Worm (Caenorhabditis elegans) whole organism, L3 larva: ENCODE measurements around the gene srlf-12.

Experiments used
- R02D3.7 ChIP-seq: fragments of 150-350 bp; optimal IDR thresholded peaks from 2 replicates; lab custom pipeline; 2014; ENCODE audit warnings: missing biosample characterization, missing genetic modification characterization
- ceh-16 ChIP-seq: sonication (generic microtip); optimal IDR thresholded peaks from 2 replicates; lab custom pipeline; 2017; ENCODE audit warnings: missing biosample characterization, missing genetic modification characterization
- ceh-28 ChIP-seq: fragments of 150-350 bp; optimal IDR thresholded peaks from 2 replicates; lab custom pipeline; 2014; ENCODE audit warnings: missing biosample characterization, missing genetic modification reagents, missing genetic modification characterization
- ceh-82 ChIP-seq: fragments of 150-350 bp; optimal IDR thresholded peaks from 2 replicates; lab custom pipeline; 2014; ENCODE audit warnings: missing biosample characterization, missing genetic modification characterization
- ceh-9 ChIP-seq: sonication (generic microtip); optimal IDR thresholded peaks from 2 replicates; lab custom pipeline; 2018; ENCODE audit warnings: missing biosample characterization, missing genetic modification characterization
- daf-12 ChIP-seq: fragments of 150-350 bp; optimal IDR thresholded peaks from 2 replicates; lab custom pipeline; 2014; ENCODE audit warnings: missing biosample characterization, missing genetic modification reagents, missing genetic modification characterization
- egl-5 ChIP-seq: fragments of 150-350 bp; optimal IDR thresholded peaks from 2 replicates; lab custom pipeline; 2017; ENCODE audit warnings: missing biosample characterization, missing genetic modification reagents, missing genetic modification characterization, inconsistent platforms
- elt-1 ChIP-seq: fragments of 150-350 bp; optimal IDR thresholded peaks from 2 replicates; lab custom pipeline; 2014; ENCODE audit warnings: missing biosample characterization, missing genetic modification characterization
- elt-3 ChIP-seq, 3 experiments: fragments of 150-350 bp in 1 of 3; sonication (generic microtip) in 2 of 3; optimal IDR thresholded peaks; 2 replicates in 2 of 3; 4 replicates in 1 of 3; lab custom pipeline; 2014 to 2017; ENCODE audit warnings: missing biosample characterization in 3 of 3, missing genetic modification characterization in 3 of 3
- eor-1 ChIP-seq, 2 experiments: fragments of 150-350 bp; optimal IDR thresholded peaks; 2 replicates each; lab custom pipeline; 2014 to 2018; ENCODE audit warnings: missing biosample characterization in 2 of 2, missing genetic modification characterization in 2 of 2
- fkh-10 ChIP-seq: sonication (generic microtip); optimal IDR thresholded peaks from 2 replicates; lab custom pipeline; 2017; ENCODE audit warnings: missing biosample characterization, missing genetic modification reagents, missing genetic modification characterization
- fkh-2 ChIP-seq: fragments of 150-350 bp; optimal IDR thresholded peaks from 2 replicates; lab custom pipeline; 2014; ENCODE audit warnings: missing biosample characterization, missing genetic modification reagents, missing genetic modification characterization
- hmg-11 ChIP-seq: sonication (generic microtip); optimal IDR thresholded peaks from 2 replicates; lab custom pipeline; 2016; ENCODE audit warnings: missing genetic modification characterization, missing compliant biosample characterization
- jun-1 ChIP-seq: fragments of 150-350 bp; optimal IDR thresholded peaks from 2 replicates; lab custom pipeline; 2014; ENCODE audit warnings: missing biosample characterization, missing genetic modification reagents, missing genetic modification characterization
- lin-15B ChIP-seq: fragments of 150-350 bp; optimal IDR thresholded peaks from 2 replicates; lab custom pipeline; 2014; ENCODE audit warnings: missing biosample characterization, missing genetic modification characterization
- lin-39 ChIP-seq: fragments of 150-350 bp; optimal IDR thresholded peaks from 2 replicates; lab custom pipeline; 2018; ENCODE audit warnings: missing biosample characterization, missing genetic modification reagents, missing genetic modification characterization
- mdl-1 ChIP-seq: fragments of 150-350 bp; optimal IDR thresholded peaks from 2 replicates; lab custom pipeline; 2014; ENCODE audit warnings: missing biosample characterization, missing genetic modification characterization
- mml-1 ChIP-seq: fragments of 150-350 bp; sonication (generic microtip); optimal IDR thresholded peaks from 3 replicates; lab custom pipeline; 2014; ENCODE audit warnings: missing biosample characterization, missing genetic modification characterization
- nfya-1 ChIP-seq: sonication (generic microtip); optimal IDR thresholded peaks from 2 replicates; lab custom pipeline; 2017; ENCODE audit warnings: missing genetic modification characterization, mild to moderate bottlenecking, missing compliant biosample characterization, antibody characterized with exemption, moderate library complexity; ENCODE audit not compliant: insufficient read depth
- nhr-11 ChIP-seq: fragments of 150-350 bp; optimal IDR thresholded peaks from 2 replicates; lab custom pipeline; 2014; ENCODE audit warnings: missing biosample characterization, missing genetic modification characterization
- nhr-12 ChIP-seq: fragments of 150-350 bp; optimal IDR thresholded peaks from 2 replicates; lab custom pipeline; 2014; ENCODE audit warnings: missing biosample characterization, missing genetic modification characterization
- nhr-25 ChIP-seq: sonication (generic microtip); optimal IDR thresholded peaks from 2 replicates; lab custom pipeline; 2017; ENCODE audit warnings: missing biosample characterization, missing genetic modification characterization
- nhr-28 ChIP-seq: fragments of 150-350 bp; optimal IDR thresholded peaks from 2 replicates; lab custom pipeline; 2014; ENCODE audit warnings: missing biosample characterization, missing genetic modification characterization
- nhr-43 ChIP-seq: sonication (generic microtip); optimal IDR thresholded peaks from 2 replicates; lab custom pipeline; 2016; ENCODE audit warnings: mild to moderate bottlenecking, missing genetic modification characterization, missing compliant biosample characterization; ENCODE audit not compliant: poor library complexity, severe bottlenecking
- nhr-76 ChIP-seq: fragments of 150-350 bp; sonication (generic microtip); optimal IDR thresholded peaks from 5 replicates; lab custom pipeline; 2014; ENCODE audit warnings: missing biosample characterization, missing genetic modification characterization
- nhr-77 ChIP-seq: fragments of 150-350 bp; optimal IDR thresholded peaks from 2 replicates; lab custom pipeline; 2014; ENCODE audit warnings: missing biosample characterization, missing genetic modification characterization
- pqm-1 ChIP-seq: fragments of 150-350 bp; optimal IDR thresholded peaks from 2 replicates; lab custom pipeline; 2017; ENCODE audit warnings: missing biosample characterization, missing genetic modification characterization, inconsistent platforms
- sea-2 ChIP-seq: fragments of 150-350 bp; sonication (generic microtip); optimal IDR thresholded peaks from 4 replicates; lab custom pipeline; 2014; ENCODE audit warnings: missing biosample characterization, missing genetic modification reagents, missing genetic modification characterization
- skn-1 ChIP-seq: fragments of 150-350 bp; optimal IDR thresholded peaks from 2 replicates; lab custom pipeline; 2014; ENCODE audit warnings: missing biosample characterization, missing genetic modification characterization
- snpc-4 ChIP-seq: fragments of 150-350 bp; optimal IDR thresholded peaks from 2 replicates; lab custom pipeline; 2014; ENCODE audit warnings: missing biosample characterization, missing genetic modification characterization
- unc-39 ChIP-seq: sonication (generic microtip); optimal IDR thresholded peaks from 4 replicates; lab custom pipeline; 2017; ENCODE audit warnings: missing biosample characterization, missing genetic modification characterization
- unc-62 ChIP-seq: fragments of 150-350 bp; sonication (generic microtip); optimal IDR thresholded peaks from 4 replicates; lab custom pipeline; 2014; ENCODE audit warnings: missing biosample characterization, missing genetic modification reagents, missing genetic modification characterization
- zag-1 ChIP-seq: fragments of 150-350 bp; optimal IDR thresholded peaks from 2 replicates; lab custom pipeline; 2014; ENCODE audit warnings: missing biosample characterization, missing genetic modification characterization
- ztf-4 ChIP-seq: fragments of 150-350 bp; optimal IDR thresholded peaks from 2 replicates; lab custom pipeline; 2014; ENCODE audit warnings: missing biosample characterization, missing genetic modification characterization

srlf-12 gene

DNA sequence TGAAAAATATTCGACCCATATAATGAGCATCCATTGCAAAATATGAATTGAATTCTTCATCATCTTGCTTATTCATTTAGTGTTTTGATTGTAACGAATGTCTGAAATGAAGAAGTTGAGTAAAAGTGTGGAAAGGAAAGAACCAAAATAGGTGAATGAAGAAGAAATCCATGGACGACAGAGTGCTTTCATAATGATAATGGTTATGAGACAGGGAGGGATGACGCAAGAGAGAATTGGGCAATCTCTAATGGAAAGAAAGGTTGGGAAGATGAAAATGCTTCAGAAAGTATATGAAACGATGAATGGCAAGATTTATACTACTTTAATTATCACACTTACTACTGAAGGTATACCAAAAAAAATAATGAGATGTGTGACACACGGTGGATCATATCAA, 12.4 kb upstream of the srlf-12 start, which contains the start of gene ZK596.3:
Gene ZK596.3 (minus strand): TSS at position 101 of the 400 bp plus-strand sequence.
- no peak for TF ChIP-seq nhr-76 (tag; lab: Kevin White, UChicago)
- no peak for TF ChIP-seq pqm-1
- TF ChIP-seq elt-3 (tag; optimal IDR thresholded peaks at IDR 0.05; lab: Kevin White, UChicago): no peak
- no peak for TF ChIP-seq unc-39 (tag; lab: Kevin White, UChicago)
- no peak for TF ChIP-seq nfya-1 (tag; lab: Kevin White, UChicago)
- TF ChIP-seq sea-2 (GFP tag; lab: Kevin White, UChicago): no peak
- no peak for TF ChIP-seq lin-15B (tag; lab: Kevin White, UChicago)
- no peak for TF ChIP-seq fkh-10 (GFP tag; lab: Kevin White, UChicago)

DNA sequence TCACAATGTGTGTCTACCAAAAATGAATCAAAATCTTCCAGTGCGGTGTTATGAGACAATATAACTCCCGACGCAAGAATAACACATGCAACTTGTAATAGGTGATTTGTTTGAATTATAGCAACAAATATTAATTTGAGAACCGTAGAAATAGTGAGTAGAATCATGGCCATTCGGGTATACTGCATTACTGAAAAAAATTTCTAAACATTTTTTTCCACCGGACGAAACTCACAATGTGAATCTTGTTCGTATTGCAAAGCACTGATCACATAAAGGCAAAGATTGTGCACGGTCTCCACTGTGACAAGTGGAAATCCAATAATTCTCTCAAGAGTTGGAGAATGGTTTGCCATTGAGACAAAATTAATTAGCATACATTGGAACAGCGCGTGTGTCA, 10.6 kb upstream of the srlf-12 start:
- TF ChIP-seq fkh-10 (GFP tag; lab: Kevin White, UChicago) (no peak), nhr-28 (tag; lab: Kevin White, UChicago) (no peak), nhr-12 (tag; lab: Kevin White, UChicago) (no peak), mml-1 (tag; lab: Kevin White, UChicago) (no peak), nhr-11 (no peak), lin-15B (tag; lab: Kevin White, UChicago) (no peak), mdl-1 (no peak), pqm-1 (no peak), daf-12 (tag; lab: Kevin White, UChicago) (no peak), ceh-82 (tag; lab: Kevin White, UChicago) (no peak), nhr-43 (tag; lab: Kevin White, UChicago) (no peak), ceh-28 (no peak), nfya-1 (tag; lab: Kevin White, UChicago) (no peak), fkh-2 (tag; lab: Kevin White, UChicago) (no peak)
- TF ChIP-seq, all 47 proteins: peak for 0

DNA sequence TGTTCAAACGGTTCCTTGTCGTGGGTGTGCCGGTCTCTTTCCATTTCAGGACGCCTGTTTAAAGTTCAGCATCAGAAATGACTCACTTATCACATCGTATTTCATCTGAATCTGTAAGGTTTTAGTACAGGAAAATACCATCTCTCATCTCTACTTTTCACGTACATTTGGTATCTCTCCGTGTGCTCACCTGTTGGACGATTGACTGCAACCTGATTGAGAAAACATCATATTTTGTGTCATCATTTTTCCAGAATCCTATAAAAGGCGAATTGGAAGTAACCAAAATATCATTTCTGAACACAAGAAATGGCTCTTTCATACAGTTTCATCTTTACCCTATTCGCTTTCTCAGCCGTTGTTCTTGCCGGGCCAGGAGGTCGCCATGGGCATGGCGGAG, 8.2 kb upstream of the srlf-12 start, which contains the start of gene srlf-30:
Gene srlf-30 (plus strand): TSS at position 301 of the 400 bp plus-strand sequence.
- no peak for TF ChIP-seq nhr-11
- no peak for TF ChIP-seq nhr-43 (tag; lab: Kevin White, UChicago)
- no peak for TF ChIP-seq daf-12 (tag; lab: Kevin White, UChicago)
- TF ChIP-seq fkh-10 (GFP tag; lab: Kevin White, UChicago): no peak
- no peak for TF ChIP-seq R02D3.7 (tag; lab: Kevin White, UChicago)
- no peak for TF ChIP-seq lin-39 (tag; lab: Kevin White, UChicago)

DNA sequence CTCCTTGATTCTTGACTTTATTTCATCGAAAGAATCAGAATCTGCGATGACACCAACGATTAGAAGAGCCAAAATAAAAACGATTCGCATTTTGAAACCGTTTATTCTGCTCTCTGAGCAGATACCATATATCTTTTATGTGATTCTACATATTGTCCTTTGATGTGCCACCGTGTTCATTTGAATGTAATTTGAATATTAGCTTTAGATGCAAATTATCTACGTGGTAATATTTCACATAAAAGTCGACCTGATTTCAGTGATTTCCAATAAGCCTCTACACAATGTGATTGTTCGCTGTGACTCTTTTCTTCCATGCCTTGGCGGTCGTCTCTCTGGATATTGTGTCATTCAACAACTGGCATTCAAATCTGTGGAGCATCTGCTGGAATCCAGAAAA, 7.2 kb upstream of the srlf-12 start, which contains the start of the genes F13E9.9 and F13E9.19:
Gene F13E9.9 (minus strand): TSS at position 101 of the 400 bp plus-strand sequence.
Gene F13E9.19 (plus strand): TSS at position 316 of the 400 bp plus-strand sequence.
- no peak for TF ChIP-seq zag-1 (tag; lab: Kevin White, UChicago)
- TF ChIP-seq ztf-4 (tag; lab: Kevin White, UChicago): no peak
- no peak for TF ChIP-seq pqm-1
- TF ChIP-seq snpc-4: no peak
- no peak for TF ChIP-seq unc-62 (GFP tag; lab: Kevin White, UChicago)
- TF ChIP-seq unc-39 (tag; lab: Kevin White, UChicago): no peak
- no peak for TF ChIP-seq nhr-43 (tag; lab: Kevin White, UChicago)
- no peak for TF ChIP-seq ceh-16 (tag; lab: Kevin White, UChicago)
- no peak for TF ChIP-seq ceh-28
- TF ChIP-seq elt-3 (tag; optimal IDR thresholded peaks at IDR 0.05; lab: Kevin White, UChicago): no peak
- no peak for TF ChIP-seq nhr-77 (tag; lab: Kevin White, UChicago)
- no peak for TF ChIP-seq egl-5 (tag; lab: Kevin White, UChicago)

DNA sequence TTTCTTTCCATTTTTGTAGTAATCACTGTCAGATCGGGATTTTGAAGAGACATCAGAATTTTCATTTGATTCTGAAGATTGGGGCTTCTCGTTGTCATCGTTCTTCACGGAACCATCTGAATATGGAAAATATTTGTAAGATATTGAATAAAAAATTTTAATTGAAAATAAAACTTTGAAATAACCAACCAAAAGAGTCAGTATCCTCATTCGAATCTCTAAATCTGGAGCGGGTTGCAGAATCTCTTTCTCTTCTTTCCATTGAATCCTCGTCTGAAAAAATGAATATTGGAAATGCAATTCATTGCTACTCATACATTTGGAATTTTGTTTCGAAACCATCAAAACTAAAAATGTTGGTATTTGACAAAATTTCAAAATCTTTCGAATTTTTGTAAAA, 6.3 kb upstream of the srlf-12 start:
- no peak for TF ChIP-seq unc-39 (tag; lab: Kevin White, UChicago)

DNA sequence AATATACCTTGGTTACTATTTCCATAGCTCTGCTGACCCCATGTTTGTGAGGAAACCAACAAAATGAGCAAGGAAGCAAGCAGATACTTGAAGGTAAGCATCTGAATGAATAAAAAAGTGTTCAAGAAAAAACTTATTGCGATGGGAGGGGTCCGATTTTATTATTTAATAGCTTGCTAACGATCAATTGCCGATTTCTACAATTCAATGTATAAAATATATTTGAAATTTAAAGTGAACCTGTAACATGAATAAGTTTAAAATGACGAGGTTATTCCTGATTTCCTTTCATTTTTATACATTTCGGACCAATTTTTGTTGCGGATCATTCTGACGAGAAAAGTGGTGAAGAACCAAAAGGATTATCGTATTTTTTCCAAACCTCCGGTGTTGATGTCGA, 4.6 kb upstream of the srlf-12 start, which contains the start of gene srlf-13:
Gene srlf-13 (minus strand): TSS at position 101 of the 400 bp plus-strand sequence.
- TF ChIP-seq hmg-11 (tag; lab: Kevin White, UChicago) (no peak), unc-62 (GFP tag; lab: Kevin White, UChicago) (no peak), skn-1 (tag; lab: Kevin White, UChicago) (no peak), nhr-12 (tag; lab: Kevin White, UChicago) (no peak), ceh-9 (tag; lab: Kevin White, UChicago) (no peak), jun-1 (tag; lab: Kevin White, UChicago) (no peak), eor-1 (tag; optimal IDR thresholded peaks at IDR 0.05; lab: Kevin White, UChicago) (no peak), mdl-1 (no peak), nhr-43 (tag; lab: Kevin White, UChicago) (no peak), mml-1 (tag; lab: Kevin White, UChicago) (no peak), nhr-76 (tag; lab: Kevin White, UChicago) (no peak), nhr-25 (tag; lab: Kevin White, UChicago) (no peak), ceh-16 (tag; lab: Kevin White, UChicago) (no peak), fkh-2 (tag; lab: Kevin White, UChicago) (no peak), unc-39 (tag; lab: Kevin White, UChicago) (no peak), fkh-10 (GFP tag; lab: Kevin White, UChicago) (no peak), R02D3.7 (tag; lab: Kevin White, UChicago) (no peak), elt-1 (tag; lab: Kevin White, UChicago) (no peak)
